Fruit fly (Drosophila melanogaster) Kc167 (cell line): ENCODE data around the gene CG6901.

Experiments
- Myc ChIP-seq: fragments of >200 bp; optimal IDR thresholded peaks from 2 replicates; lab custom pipeline; 2017; ENCODE audit warnings: missing external identifiers
- Sin3A ChIP-seq: fragments of >200 bp; optimal IDR thresholded peaks from 2 replicates; lab custom pipeline; 2018; ENCODE audit warnings: missing external identifiers
- h ChIP-seq: fragments of >200 bp; optimal IDR thresholded peaks from 3 replicates; lab custom pipeline; 2018; ENCODE audit warnings: missing external identifiers
- insv ChIP-seq: fragments of >200 bp; optimal IDR thresholded peaks from 3 replicates; lab custom pipeline; 2018; ENCODE audit warnings: missing external identifiers
- psq ChIP-seq: fragments of >200 bp; optimal IDR thresholded peaks from 2 replicates; lab custom pipeline; 2017; ENCODE audit warnings: missing external identifiers
- ttk ChIP-seq: sonication (Bioruptor generic); optimal IDR thresholded peaks from 2 replicates; lab custom pipeline; 2017; ENCODE audit warnings: missing external identifiers

The CG6901 gene

DNA sequence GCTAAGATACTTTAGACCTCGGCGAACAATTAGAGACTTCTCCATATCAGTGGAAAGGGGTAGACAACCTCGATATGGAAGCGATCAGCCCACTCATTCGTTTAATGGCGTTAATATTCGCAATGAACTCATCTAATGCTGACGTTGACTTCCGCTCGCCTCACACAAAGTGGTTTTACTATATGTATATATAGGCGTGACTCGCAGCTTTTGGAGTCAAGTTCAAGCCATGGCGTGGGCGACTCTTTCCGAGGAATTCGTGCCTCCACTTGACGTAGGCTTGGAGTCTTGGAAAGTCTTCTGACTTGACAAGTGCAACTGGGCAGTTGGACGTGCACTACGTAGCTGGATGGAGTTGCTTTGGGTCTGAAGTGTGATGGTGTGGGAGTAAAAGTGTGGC, 30.5 kb downstream of the CG6901 start:
- TF ChIP-seq h, result no peak
- no peak for TF ChIP-seq psq (lab: Kevin White, UChicago)
- TF ChIP-seq insv, result no peak
- TF ChIP-seq ttk, result no peak
- TF ChIP-seq Myc (lab: Kevin White, UChicago), result no peak
- TF ChIP-seq Sin3A (lab: Kevin White, UChicago), result no peak

DNA sequence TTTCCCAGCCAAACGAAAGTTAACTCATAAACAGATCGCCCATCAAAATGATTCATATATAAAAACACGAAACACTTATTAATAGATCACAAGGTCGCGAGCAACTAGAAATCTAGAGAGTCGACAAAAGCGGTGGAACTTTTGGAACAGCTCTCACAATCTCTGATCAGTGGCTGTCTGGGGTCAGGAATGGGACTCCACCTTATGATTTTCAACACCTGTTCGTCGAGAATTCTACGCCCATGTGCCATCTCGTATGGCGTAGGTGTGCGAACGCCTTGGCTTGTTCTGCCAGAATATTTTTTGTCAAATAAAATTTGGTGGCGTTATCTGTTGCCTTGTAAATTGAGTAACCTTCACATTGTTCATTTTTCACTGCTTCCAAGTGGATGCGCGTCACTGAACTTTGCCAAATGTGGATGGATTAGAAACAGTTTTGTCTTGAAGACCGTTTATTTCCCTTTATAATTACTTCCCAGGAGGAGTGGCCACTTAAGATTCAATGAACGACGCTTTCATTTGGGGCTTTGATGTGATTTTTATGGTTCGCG, 32.3 kb downstream of the CG6901 start:
- TF ChIP-seq Myc (lab: Kevin White, UChicago) (no peak), psq (lab: Kevin White, UChicago) (no peak), Sin3A (lab: Kevin White, UChicago) (no peak)

DNA sequence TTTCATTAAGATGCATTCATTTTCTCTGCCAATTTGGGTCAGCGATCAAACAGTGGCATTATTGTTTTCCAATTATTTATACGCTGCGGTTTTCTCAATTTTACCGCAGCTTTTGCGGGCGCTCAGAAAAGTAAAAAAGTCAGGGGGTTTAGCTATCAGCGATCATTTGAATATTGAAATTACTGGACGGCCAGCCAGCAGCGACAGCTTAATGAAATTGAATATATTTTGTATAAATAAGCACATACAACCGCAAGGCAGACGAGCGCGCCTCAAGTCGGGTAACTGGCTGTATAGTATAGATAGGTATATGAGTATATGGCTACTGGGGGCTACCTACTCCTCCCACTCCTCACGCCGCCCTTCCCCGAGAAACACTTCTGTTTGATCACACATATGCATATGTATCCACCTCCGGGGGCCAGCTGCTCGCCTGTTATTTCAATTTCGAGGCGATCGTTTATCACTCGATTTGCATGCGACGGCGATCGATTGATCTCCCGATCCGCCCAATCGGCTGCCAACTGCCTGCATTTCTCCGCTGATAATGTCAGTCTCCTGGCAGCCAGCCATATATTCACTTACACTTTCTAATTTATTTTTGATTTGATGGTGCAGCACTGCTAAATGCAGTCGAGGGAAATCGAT, 33.1 kb downstream of the CG6901 start:
- no peak for TF ChIP-seq Sin3A (lab: Kevin White, UChicago)
- no peak for TF ChIP-seq h
- TF ChIP-seq psq (lab: Kevin White, UChicago), result no peak

DNA sequence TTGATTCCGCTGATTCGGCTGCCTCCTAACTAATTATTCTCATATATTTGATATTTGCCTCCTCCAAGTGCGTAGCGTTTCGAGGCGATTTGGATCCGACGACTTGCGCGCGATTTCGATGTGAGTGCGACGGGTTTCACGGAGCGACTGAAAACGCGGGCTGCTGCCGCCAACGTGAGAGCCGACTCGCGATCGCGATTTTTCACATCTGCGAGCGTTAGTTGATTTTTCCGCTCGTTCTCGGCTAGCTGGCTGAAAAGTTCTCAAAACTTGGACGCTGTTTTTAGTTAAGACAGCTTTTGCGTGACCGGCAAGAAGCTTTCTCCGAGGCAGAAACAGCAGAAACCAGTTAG, 33.6 kb downstream of the CG6901 start, which contains the start of gene CG10311:
Gene CG10311 (minus strand): TSS at position 153 of the 353 bp plus-strand sequence.
- no peak for TF ChIP-seq insv

DNA sequence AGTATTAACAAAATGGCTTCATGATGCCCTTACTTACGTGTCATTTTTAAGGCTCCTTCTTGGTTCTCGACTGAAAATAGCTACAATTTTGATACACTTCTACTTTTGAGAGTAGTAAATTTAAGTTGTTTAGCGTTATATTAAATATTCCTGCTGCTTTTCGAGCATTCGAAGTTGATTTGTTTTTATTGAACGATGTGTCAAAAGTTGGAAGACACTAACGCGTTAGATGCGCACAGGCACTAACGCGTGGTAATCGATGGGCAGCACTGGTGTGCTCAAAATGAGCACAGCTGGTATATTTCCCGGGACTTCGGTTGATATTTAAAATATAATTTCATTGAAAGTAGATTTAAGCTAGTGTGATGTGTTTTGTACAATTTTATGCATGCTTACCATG, 35.9 kb downstream of the CG6901 start, which contains the start of gene CG17931:
Gene CG17931 (minus strand): TSS at position 369 of the 400 bp plus-strand sequence.
- TF ChIP-seq psq (lab: Kevin White, UChicago) (no peak), Myc (lab: Kevin White, UChicago) (no peak), insv (no peak), ttk (no peak), h (no peak), Sin3A (lab: Kevin White, UChicago) (no peak)

DNA sequence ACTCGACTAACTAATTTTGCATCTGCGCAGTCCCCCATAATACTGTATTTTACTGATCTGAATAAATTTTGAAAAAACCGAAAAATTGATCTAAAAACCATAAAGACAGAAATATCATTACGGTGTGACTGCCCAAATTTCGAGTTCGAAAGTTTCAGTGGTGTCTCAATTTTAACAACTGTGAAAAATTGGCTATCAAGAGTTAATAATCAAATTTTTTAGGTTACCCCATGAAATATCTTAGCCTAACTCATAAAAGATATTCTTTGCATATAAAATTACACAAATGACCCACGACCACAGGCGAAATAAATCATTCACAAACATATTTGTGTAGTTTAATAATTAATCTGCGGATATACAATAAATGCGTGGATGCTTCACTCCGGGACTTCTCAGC, 36.8 kb downstream of the CG6901 start, which contains the start of gene CG42446:
Gene CG42446 (minus strand): TSS at position 101 of the 400 bp plus-strand sequence.
- TF ChIP-seq ttk (no peak), Sin3A (lab: Kevin White, UChicago) (no peak)

DNA sequence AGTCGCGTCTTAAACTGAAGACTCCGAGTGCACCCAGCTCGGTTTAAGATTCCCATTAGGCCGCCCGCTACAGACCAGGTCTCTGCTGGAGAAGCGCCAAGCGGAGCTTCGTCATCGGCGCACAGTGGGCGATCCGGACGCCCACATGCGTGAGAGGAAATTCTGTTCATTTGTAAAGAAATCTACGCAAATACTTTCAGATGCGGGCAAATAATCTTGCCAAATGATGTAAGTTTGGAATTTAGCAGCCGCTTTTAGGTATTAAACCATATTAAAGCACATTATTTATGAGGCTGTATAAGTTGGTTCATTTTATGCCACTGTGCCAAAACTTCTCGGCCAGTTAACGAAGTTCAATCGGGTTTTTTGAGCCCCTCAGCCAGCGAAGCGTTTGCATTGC, 45.1 kb downstream of the CG6901 start, which contains the start of gene js:
Gene js (minus strand): TSS at position 19 of the 400 bp plus-strand sequence.
- TF ChIP-seq Myc (lab: Kevin White, UChicago), result no peak
- no peak for TF ChIP-seq ttk
- no peak for TF ChIP-seq psq (lab: Kevin White, UChicago)
- TF ChIP-seq h, result no peak
- TF ChIP-seq insv, result no peak

DNA sequence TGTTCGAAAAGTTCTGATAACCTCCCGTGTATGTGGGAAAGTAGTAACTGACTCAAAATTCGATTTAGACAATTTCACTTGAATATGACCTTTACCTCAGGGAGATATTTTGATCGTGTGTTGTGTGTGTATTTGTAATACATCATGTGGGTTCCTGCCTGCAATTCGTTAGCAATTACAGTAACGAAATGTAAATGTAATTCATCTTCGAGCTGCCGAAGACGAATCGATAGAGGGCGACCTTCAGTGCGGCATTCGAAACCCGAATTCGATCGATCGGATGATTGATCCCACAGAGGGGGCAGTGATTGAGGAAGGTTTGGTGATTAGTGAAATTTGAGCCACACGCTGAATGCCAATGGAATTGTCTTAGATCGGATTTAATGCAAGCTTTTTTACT, 47.2 kb downstream of the CG6901 start, which contains the start of gene CG10317:
Gene CG10317 (minus strand): TSS at position 101 of the 400 bp plus-strand sequence.
- no peak for TF ChIP-seq Myc (lab: Kevin White, UChicago)
- no peak for TF ChIP-seq h
- no peak for TF ChIP-seq insv
- no peak for TF ChIP-seq Sin3A (lab: Kevin White, UChicago)
- TF ChIP-seq psq (lab: Kevin White, UChicago), result no peak
- no peak for TF ChIP-seq ttk

DNA sequence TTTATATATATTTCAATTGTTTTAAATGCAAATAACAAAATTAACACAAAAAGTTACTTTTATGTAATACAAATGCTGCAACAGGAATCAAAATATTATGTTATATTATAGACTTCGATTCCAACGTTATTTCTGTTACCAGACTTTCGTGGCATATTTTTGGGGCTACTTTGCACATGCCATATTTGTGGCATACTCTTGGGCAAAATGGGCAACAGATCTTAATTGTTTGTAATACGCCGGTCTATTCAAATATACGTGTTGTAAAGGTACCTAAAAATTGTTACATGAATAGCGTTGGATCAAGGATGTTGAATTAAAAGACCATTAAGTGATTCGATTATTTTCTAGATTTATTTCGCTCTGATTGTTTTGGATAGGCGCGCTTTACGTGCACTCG, 50.9 kb downstream of the CG6901 start:
- TF ChIP-seq ttk (no peak), psq (lab: Kevin White, UChicago) (no peak), insv (no peak), h (no peak), Myc (lab: Kevin White, UChicago) (no peak), Sin3A (lab: Kevin White, UChicago) (no peak)
